Fruit fly (Drosophila melanogaster): ENCODE data around the gene HIP.

HIP gene

dm6 chrX:3788432-3788831 is 10.5 kb upstream of the HIP start:
- no peak for TF ChIP-seq NFAT (GFP tag; IDR thresholded peaks at IDR 0.05)
- no peak for TF ChIP-seq CG4282 (GFP tag; optimal IDR thresholded peaks at IDR 0.05)
- TF ChIP-seq CG7963 (GFP tag; IDR thresholded peaks at IDR 0.05; ENCODE audit: partially characterized antibody) = peak; percentile 88
- no peak for TF ChIP-seq CG32532 (GFP tag; IDR thresholded peaks at IDR 0.05)
- peak; percentile 91 for TF ChIP-seq CG6791 (GFP tag; IDR thresholded peaks at IDR 0.05; ENCODE audit: partially characterized antibody)
- TF ChIP-seq btn (GFP tag; optimal IDR thresholded peaks at IDR 0.05) = no peak
- no peak for TF ChIP-seq Gug (GFP tag; IDR thresholded peaks at IDR 0.05)
- no peak for TF ChIP-seq p53 (GFP tag; optimal IDR thresholded peaks at IDR 0.05)
- no peak for TF ChIP-seq tx (GFP tag; optimal IDR thresholded peaks at IDR 0.05)
- TF ChIP-seq CG1602 (GFP tag; optimal IDR thresholded peaks at IDR 0.05) = no peak
- TF ChIP-seq unc-4 (GFP tag; IDR thresholded peaks at IDR 0.05; ENCODE audit: partially characterized antibody) = peak; percentile 64
- TF ChIP-seq ase (GFP tag; IDR thresholded peaks at IDR 0.05) = no peak
- TF ChIP-seq CG16813 (GFP tag; IDR thresholded peaks at IDR 0.05; ENCODE audit: partially characterized antibody) = peak; percentile 77
- TF ChIP-seq MESR4 (GFP tag; optimal IDR thresholded peaks at IDR 0.05) = no peak
- no peak for TF ChIP-seq CG13775 (GFP tag; optimal IDR thresholded peaks at IDR 0.05)
- no peak for TF ChIP-seq CG11504 (tag; optimal IDR thresholded peaks at IDR 0.05)
- TF ChIP-seq gce (GFP tag; IDR thresholded peaks at IDR 0.05) = no peak
- peak; percentile 68; the same call in 2 of the 4 replicates for TF ChIP-seq Dll (GFP tag; IDR thresholded peaks at IDR 0.05; ENCODE audit: partially characterized antibody)
- TF ChIP-seq sna (GFP tag; IDR thresholded peaks at IDR 0.05; ENCODE audit: partially characterized antibody) = peak; percentile 70
- peak; percentile 67 for TF ChIP-seq CG2116 (GFP tag; optimal IDR thresholded peaks at IDR 0.05)
- no peak for TF ChIP-seq gt (GFP tag; IDR thresholded peaks at IDR 0.05)
- no peak for TF ChIP-seq CG10267 (tag; optimal IDR thresholded peaks at IDR 0.05)
- TF ChIP-seq Lhr (GFP tag; optimal IDR thresholded peaks at IDR 0.05) = no peak
- no peak for TF ChIP-seq CG12769 (tag; optimal IDR thresholded peaks at IDR 0.05)
- TF ChIP-seq CG31224 (GFP tag; IDR thresholded peaks at IDR 0.05) = no peak
- TF ChIP-seq CG34224 (GFP tag; IDR thresholded peaks at IDR 0.05; ENCODE audit: partially characterized antibody) = peak; percentile 71
- no peak for TF ChIP-seq Fer3 (tag; optimal IDR thresholded peaks at IDR 0.05)
- TF ChIP-seq gem (tag; optimal IDR thresholded peaks at IDR 0.05) = no peak
- no peak for TF ChIP-seq CG8478 (optimal IDR thresholded peaks at IDR 0.05)
- peak; percentile 6 for TF ChIP-seq pzg (GFP tag; optimal IDR thresholded peaks at IDR 0.05)
- no peak for TF ChIP-seq chif (GFP tag; optimal IDR thresholded peaks at IDR 0.05)
- no peak for TF ChIP-seq hth (optimal IDR thresholded peaks at IDR 0.05)
- no peak for TF ChIP-seq ems (GFP tag; optimal IDR thresholded peaks at IDR 0.05)
- no peak for TF ChIP-seq CG8290 (GFP tag; optimal IDR thresholded peaks at IDR 0.05)
- no peak for TF ChIP-seq CG8290 (tag; optimal IDR thresholded peaks at IDR 0.05)
- TF ChIP-seq CG3995 (GFP tag; optimal IDR thresholded peaks at IDR 0.05) = no peak
- TF ChIP-seq Sry-δ (GFP tag; optimal IDR thresholded peaks at IDR 0.05) = peak; percentile 8
- TF ChIP-seq hb (GFP tag; IDR thresholded peaks at IDR 0.05; ENCODE audit: partially characterized antibody) = peak; percentile 67; the same call in 2 of the 3 replicates
- TF ChIP-seq CG3065 (GFP tag; optimal IDR thresholded peaks at IDR 0.05) = no peak
- no peak for TF ChIP-seq fru (optimal IDR thresholded peaks at IDR 0.05)
- TF ChIP-seq sc (optimal IDR thresholded peaks at IDR 0.05) = no peak
- TF ChIP-seq sc (GFP tag; optimal IDR thresholded peaks at IDR 0.05) = no peak
- TF ChIP-seq CG2889 (GFP tag; IDR thresholded peaks at IDR 0.05) = no peak
- no peak for TF ChIP-seq Trl (optimal IDR thresholded peaks at IDR 0.05)
- no peak for TF ChIP-seq Trl (GFP tag; optimal IDR thresholded peaks at IDR 0.05)
- no peak for TF ChIP-seq Fer1 (GFP tag; optimal IDR thresholded peaks at IDR 0.05)
- TF ChIP-seq Doc3 (GFP tag; IDR thresholded peaks at IDR 0.05; ENCODE audit: partially characterized antibody) = peak; percentile 54
- peak; percentile 86 for TF ChIP-seq bbx (GFP tag; IDR thresholded peaks at IDR 0.05; ENCODE audit: partially characterized antibody)
- TF ChIP-seq gsb-n (tag; optimal IDR thresholded peaks at IDR 0.05) = no peak
- peak; percentile 61; the same call in 1 of the 2 replicates for TF ChIP-seq amos (GFP tag; IDR thresholded peaks at IDR 0.05; ENCODE audit: partially characterized antibody)
- peak; percentile 73 for TF ChIP-seq Scr (GFP tag; IDR thresholded peaks at IDR 0.05; ENCODE audit: partially characterized antibody)
- no peak for TF ChIP-seq Oli (tag; optimal IDR thresholded peaks at IDR 0.05)
